Worm (Caenorhabditis elegans) whole organism, mixed stage, embryonic: ENCODE measurements around the gene C36C5.14.

Experiments
- ces-1 ChIP-seq: fragments of 150-350 bp; optimal IDR thresholded peaks from 2 replicates; lab custom pipeline; 2014; ENCODE audit warnings: missing biosample characterization, missing genetic modification reagents, missing genetic modification characterization
- lin-13 ChIP-seq: fragments of 150-350 bp; optimal IDR thresholded peaks from 2 replicates; lab custom pipeline; 2014; ENCODE audit warnings: missing biosample characterization, missing genetic modification characterization
- mab-5 ChIP-seq: fragments of 150-350 bp; optimal IDR thresholded peaks from 2 replicates; lab custom pipeline; 2014; ENCODE audit warnings: missing biosample characterization, missing genetic modification characterization
- nhr-237 ChIP-seq: fragments of 150-350 bp; optimal IDR thresholded peaks from 2 replicates; lab custom pipeline; 2014; ENCODE audit warnings: missing biosample characterization, missing genetic modification characterization
- pha-4 ChIP-seq: fragments of 150-350 bp; optimal IDR thresholded peaks from 2 replicates; lab custom pipeline; 2018; ENCODE audit warnings: missing biosample characterization, missing genetic modification reagents, missing genetic modification characterization
- snpc-4 ChIP-seq: fragments of 150-350 bp; optimal IDR thresholded peaks from 2 replicates; lab custom pipeline; 2014; ENCODE audit warnings: missing biosample characterization, missing genetic modification characterization

ce11 chrV:3166260-3166659 is 922 bp upstream of the C36C5.14 start, which contains the start of gene C36C5.4:
- TF ChIP-seq nhr-237 (tag; lab: Kevin White, UChicago) = no peak
- no peak for TF ChIP-seq ces-1 (GFP tag; lab: Kevin White, UChicago)
- TF ChIP-seq pha-4 (tag; lab: Kevin White, UChicago) = no peak
- TF ChIP-seq mab-5 (tag; lab: Kevin White, UChicago) = no peak
- TF ChIP-seq snpc-4 = no peak
- TF ChIP-seq lin-13 (tag; lab: Kevin White, UChicago) = no peak
